Worm (Caenorhabditis elegans) whole organism, L4/young adult: ENCODE measurements around the gene C18H7.7.

ENCODE experiments used
- dao-5 ChIP-seq: sonication (generic microtip); optimal IDR thresholded peaks from 2 replicates; lab custom pipeline; 2016; ENCODE audit warnings: missing genotype, missing genetic modification characterization, moderate library complexity, missing compliant biosample characterization
- him-1 ChIP-seq: sonication (generic microtip); optimal IDR thresholded peaks from 2 replicates; lab custom pipeline; 2016; ENCODE audit warnings: missing genotype, missing genetic modification reagents, missing genetic modification characterization, missing compliant biosample characterization

DNA sequence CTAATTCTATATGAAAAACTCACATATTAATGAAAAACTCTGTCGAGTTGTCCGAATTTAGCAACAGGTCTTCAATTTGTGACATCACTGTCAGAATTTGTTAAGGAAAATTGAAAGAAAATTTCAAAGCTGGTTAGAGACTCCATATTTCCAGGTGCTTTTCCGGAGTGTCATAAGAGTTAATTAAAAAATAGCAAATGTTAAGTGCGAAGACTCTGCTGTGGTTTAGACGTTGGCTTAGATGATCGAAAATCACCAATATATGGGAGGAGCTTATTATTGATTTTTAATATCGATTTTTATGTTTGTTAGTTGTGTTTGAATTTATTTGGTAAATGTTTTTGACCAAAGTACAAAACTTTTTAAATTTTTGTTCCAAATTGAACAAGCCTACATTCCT, 8.5 kb downstream of the C18H7.7 start, which contains the start of gene C18H7.12:
- TF ChIP-seq him-1 (tag; lab: Kevin White, UChicago) (no peak), dao-5 (tag; lab: Kevin White, UChicago) (no peak)
